Worm (Caenorhabditis elegans) whole organism, early embryonic: Measurements from ENCODE around the gene Y38F1A.7.

ENCODE experiments used
- aly-1 ChIP-seq: sonication (generic microtip); optimal IDR thresholded peaks from 2 replicates; lab custom pipeline; 2016; ENCODE audit warnings: missing genetic modification characterization, missing compliant biosample characterization
- ama-1 ChIP-seq: fragments of 150-350 bp; optimal IDR thresholded peaks from 2 replicates; lab custom pipeline; 2014
- ceh-36 ChIP-seq: sonication (generic microtip); optimal IDR thresholded peaks from 2 replicates; lab custom pipeline; 2016; ENCODE audit warnings: missing genetic modification characterization, inconsistent platforms, missing compliant biosample characterization
- ets-7 ChIP-seq: sonication (generic microtip); optimal IDR thresholded peaks from 2 replicates; lab custom pipeline; 2016; ENCODE audit warnings: missing genotype, missing genetic modification characterization, missing compliant biosample characterization
- hmbx-1 ChIP-seq: sonication (generic microtip); optimal IDR thresholded peaks from 2 replicates; lab custom pipeline; 2016; ENCODE audit warnings: mild to moderate bottlenecking, missing genetic modification characterization, missing compliant biosample characterization
- hnd-1 ChIP-seq: sonication (generic microtip); optimal IDR thresholded peaks from 2 replicates; lab custom pipeline; 2016; ENCODE audit warnings: missing genetic modification characterization, missing compliant biosample characterization
- pes-1 ChIP-seq: fragments of 200-800 bp; sonication (Bioruptor generic); IDR thresholded peaks from 2 replicates; pipeline ENCODE4 v1.3.6; 2022; ENCODE audit warnings: missing genetic modification reagents, missing genetic modification characterization, missing compliant biosample characterization

DNA sequence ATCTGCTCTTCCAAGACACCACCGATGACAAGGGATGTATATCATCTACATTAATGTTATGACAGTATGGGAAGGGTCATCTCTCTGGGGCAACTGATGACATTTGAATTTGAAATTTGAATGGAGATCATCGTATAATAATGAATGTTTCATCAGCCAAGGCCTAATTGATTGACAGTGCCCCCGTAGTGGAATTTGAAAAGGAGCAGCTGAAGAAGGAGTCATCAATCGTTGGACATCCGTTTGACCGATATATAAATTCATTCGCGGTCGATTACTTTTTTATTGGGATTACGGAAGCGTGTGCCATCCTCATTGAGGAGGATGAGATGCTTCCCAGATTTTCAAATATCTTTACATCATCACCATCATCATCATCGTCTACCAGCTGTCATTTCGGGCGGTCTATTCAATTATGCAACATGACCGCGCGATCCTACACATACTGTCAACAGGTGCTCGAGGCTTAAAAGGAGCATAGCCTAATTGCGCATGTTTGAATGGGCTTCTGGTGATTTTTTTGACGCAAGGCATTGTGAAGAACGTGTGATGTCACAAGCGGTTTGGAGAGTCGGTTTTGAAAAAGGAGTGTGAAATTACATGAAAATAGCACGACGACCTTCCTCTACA lies 6.5 kb downstream of the Y38F1A.7 start:
- TF ChIP-seq ama-1 (lab: Kevin White, UChicago) (no peak), pes-1 (GFP tag; lab: Robert Waterston, UW) (no peak), hmbx-1 (tag; lab: Kevin White, UChicago) (no peak), ets-7 (tag; lab: Kevin White, UChicago) (no peak), hnd-1 (tag; lab: Kevin White, UChicago) (no peak), aly-1 (tag; lab: Kevin White, UChicago) (no peak), ceh-36 (tag; lab: Kevin White, UChicago) (no peak)
